Worm (Caenorhabditis elegans): ENCODE measurements around the gene ZK105.8.
A peak's percentile ranks its signal among the peaks of the same experiment; 100 is the strongest.

ZK105.8 gene

DNA sequence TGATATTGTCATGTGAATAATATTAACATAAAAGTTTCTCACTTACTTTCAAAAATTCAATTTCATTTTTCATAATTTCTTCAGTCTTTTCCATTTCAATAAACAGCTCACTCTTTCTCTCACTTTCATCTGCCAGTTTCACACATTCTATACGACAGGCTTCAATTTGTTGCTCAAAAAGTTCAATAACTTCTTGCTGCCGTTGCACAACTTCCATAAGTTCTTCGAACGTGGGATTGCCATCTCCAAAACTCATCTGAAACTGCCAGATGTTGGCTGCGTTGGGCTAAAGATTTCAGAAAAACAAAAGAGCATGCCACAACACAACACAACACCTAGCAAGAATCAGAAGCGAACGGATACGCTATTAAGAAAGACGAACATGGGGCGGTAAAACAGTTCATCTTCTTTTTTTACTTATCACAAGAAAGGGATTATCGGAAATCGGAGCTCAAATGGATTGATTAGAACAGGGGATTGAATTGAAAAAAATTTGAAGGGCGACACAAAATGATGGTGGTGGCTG is 9.0 kb downstream of the ZK105.8 start (continued):
- TF ChIP-seq Y67H2A.10 (GFP tag; conservative IDR thresholded peaks at IDR 0.05) (no peak), F49E8.2 (tag; optimal IDR thresholded peaks at IDR 0.05; ENCODE audit: insufficient read depth) (peak; percentile 31), F22D6.2 (tag; optimal IDR thresholded peaks at IDR 0.05) (no peak), attf-6 (GFP tag; IDR thresholded peaks at IDR 0.05) (no peak), ekl-4 (GFP tag; IDR thresholded peaks at IDR 0.05) (peak; percentile 60; the same call in 1 of the 2 replicates), madf-10 (tag; optimal IDR thresholded peaks at IDR 0.05) (no peak), C17E4.6 (GFP tag; IDR thresholded peaks at IDR 0.05) (no peak), madf-6 (GFP tag; IDR thresholded peaks at IDR 0.05) (peak; percentile 42; the same call in 1 of the 2 replicates), hsf-1 (GFP tag; IDR thresholded peaks at IDR 0.05) (peak; percentile 67; the same call in 1 of the 2 replicates), ztf-3 (GFP tag; optimal IDR thresholded peaks at IDR 0.05) (no peak), mxl-1 (tag; optimal IDR thresholded peaks at IDR 0.05) (peak; percentile 26)

DNA sequence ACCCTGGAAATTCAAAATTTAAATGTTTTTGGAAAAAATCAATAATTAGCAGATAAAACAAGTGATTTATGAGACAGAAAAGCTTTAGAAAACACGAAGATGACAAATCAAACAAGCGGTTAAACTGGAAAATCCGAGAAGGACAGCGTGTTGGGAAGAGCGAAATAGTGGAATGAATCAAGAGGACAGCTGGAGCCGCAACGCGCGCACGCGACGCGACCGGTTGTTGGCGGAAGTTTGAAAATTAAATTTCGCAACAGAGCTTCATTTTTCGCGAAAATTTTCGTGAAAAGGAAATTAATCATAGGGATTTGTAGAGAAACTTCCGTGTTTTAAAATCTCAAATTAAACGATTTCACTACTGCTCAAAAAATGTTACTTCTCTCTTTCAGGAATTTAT is 10.6 kb downstream of the ZK105.8 start, which contains the start of gene clic-1:
Gene clic-1, minus strand, starts transcription at position 3 of the 400 bp plus-strand sequence.
- TF ChIP-seq hsf-1 (GFP tag; IDR thresholded peaks at IDR 0.05) (no peak), F33H1.4 (GFP tag; IDR thresholded peaks at IDR 0.05) (peak; percentile 14; the same call in 1 of the 2 replicates), let-607 (tag; optimal IDR thresholded peaks at IDR 0.05) (peak; percentile 79 to 82), mes-4 (tag; optimal IDR thresholded peaks at IDR 0.05) (no peak), efl-1 (GFP tag; optimal IDR thresholded peaks at IDR 0.05) (peak; percentile 82), hmg-1.2 (GFP tag; IDR thresholded peaks at IDR 0.05) (peak; percentile 14; the same call in 1 of the 2 replicates), lin-26 (GFP tag; IDR thresholded peaks at IDR 0.05) (no peak), madf-6 (GFP tag; IDR thresholded peaks at IDR 0.05) (no peak), ztf-18 (tag; optimal IDR thresholded peaks at IDR 0.05) (no peak), mcd-1 (GFP tag; IDR thresholded peaks at IDR 0.05) (0 out of 2 replicates have a peak, but pooled peaks have one; percentile 32), cebp-1 (GFP tag; IDR thresholded peaks at IDR 0.05) (peak; percentile 69), cebp-1 (tag; optimal IDR thresholded peaks at IDR 0.05) (peak; percentile 94), Y53G8AR.9 (GFP tag; conservative IDR thresholded peaks at IDR 0.05) (no peak), attf-5 (GFP tag; optimal IDR thresholded peaks at IDR 0.05) (peak; percentile 16), lin-54 (GFP tag; optimal IDR thresholded peaks at IDR 0.05) (peak; percentile 91), madf-3 (GFP tag; IDR thresholded peaks at IDR 0.05) (peak; percentile 98), F23B12.7 (tag; optimal IDR thresholded peaks at IDR 0.05; ENCODE audit: insufficient read depth) (peak; percentile 25), dpl-1 (GFP tag; optimal IDR thresholded peaks at IDR 0.05) (peak; percentile 62), fkh-3 (tag; optimal IDR thresholded peaks at IDR 0.05) (no peak), lin-35 (GFP tag; optimal IDR thresholded peaks at IDR 0.05) (peak in 1 of 3 experiments; percentile 86), gei-17 (GFP tag; optimal IDR thresholded peaks at IDR 0.05) (no peak), lag-1 (GFP tag; IDR thresholded peaks at IDR 0.05) (no peak), ceh-27 (GFP tag; optimal IDR thresholded peaks at IDR 0.05) (peak; percentile 24)

DNA sequence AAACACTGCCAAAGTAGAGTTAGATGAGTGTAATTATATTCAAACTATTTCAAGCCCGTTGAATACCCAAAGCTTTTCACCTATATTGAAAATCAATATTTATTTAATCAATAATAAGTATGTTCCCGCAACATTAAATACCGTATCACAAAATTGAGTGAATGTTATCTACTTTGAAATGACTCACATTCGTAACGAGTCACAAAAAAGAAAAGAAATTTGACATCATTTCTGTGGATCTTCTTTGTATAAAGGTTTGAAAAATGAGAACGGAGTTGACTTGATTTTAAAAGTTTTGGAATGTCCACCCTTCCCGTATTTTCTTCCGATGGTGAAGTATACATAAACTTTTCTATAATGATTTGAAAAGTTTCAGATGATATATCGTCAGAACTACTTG is 11.0 kb downstream of the ZK105.8 start, which contains the start of gene srr-10:
Gene srr-10, plus strand, starts transcription at position 301 of the 400 bp plus-strand sequence.
- TF ChIP-seq Y67H2A.10 (GFP tag; conservative IDR thresholded peaks at IDR 0.05) (no peak), mel-28 (tag; optimal IDR thresholded peaks at IDR 0.05; ENCODE audit: borderline replicate concordance) (no peak)

DNA sequence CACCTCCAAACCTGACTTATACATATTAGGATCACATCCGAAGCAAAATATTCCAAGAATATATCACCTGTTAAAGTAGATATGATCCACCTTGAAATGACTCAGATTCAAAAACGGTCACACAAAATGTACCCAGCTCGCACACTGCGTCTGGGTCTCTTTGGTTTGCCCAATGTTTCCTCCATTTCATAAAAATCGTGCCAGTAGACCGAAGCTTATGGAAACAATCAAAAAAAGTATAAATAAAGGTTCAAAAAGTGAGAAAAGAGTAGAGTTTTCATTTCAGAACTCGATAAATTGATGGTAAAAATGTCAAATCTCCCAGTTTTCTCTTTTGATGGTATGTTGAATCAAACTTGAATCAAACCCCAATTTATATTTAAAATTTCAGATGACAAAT is 13.4 kb downstream of the ZK105.8 start, which contains the start of gene srr-9:
Gene srr-9, plus strand, starts transcription at position 301 of the 400 bp plus-strand sequence.
- TF ChIP-seq hmg-1.2 (GFP tag; IDR thresholded peaks at IDR 0.05) (0 out of 2 replicates have a peak, but pooled peaks have one; percentile 10), ztf-26 (tag; optimal IDR thresholded peaks at IDR 0.05) (no peak), F49E8.2 (tag; optimal IDR thresholded peaks at IDR 0.05; ENCODE audit: insufficient read depth) (no peak)
